Fruit fly (Drosophila melanogaster) Kc167 (cell line): ENCODE data around the gene CG11454.

Source experiments
- psq ChIP-seq: fragments of >200 bp; optimal IDR thresholded peaks from 2 replicates; lab custom pipeline; 2017; ENCODE audit warnings: missing external identifiers
- ttk ChIP-seq: sonication (Bioruptor generic); optimal IDR thresholded peaks from 2 replicates; lab custom pipeline; 2017; ENCODE audit warnings: missing external identifiers

DNA sequence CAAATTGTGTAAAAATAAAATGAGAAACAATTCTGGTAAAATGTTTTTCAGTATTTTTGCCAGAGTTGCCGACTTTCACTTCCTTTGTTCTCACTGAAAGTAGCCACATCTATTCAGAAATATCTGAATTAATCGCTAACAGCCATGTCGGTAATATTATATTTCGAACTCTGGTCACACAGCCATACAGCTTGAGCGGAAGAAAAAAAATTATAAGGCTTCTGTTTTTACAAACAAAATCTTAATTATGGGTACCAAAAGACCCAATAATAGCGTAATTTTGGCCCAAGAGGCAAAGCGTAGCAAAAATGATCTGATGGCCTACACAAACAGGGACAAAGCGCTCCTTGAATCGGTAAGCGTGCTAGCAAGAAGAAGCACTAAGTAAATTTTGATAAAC lies 12.9 kb downstream of the CG11454 start, which contains the start of gene CG3436:
- TF ChIP-seq psq (lab: Kevin White, UChicago) (no peak), ttk (lab: Kevin White, UChicago) (no peak)
